Worm (Caenorhabditis elegans) whole organism, mixed stage, embryonic: ENCODE data around the gene acy-2.

Experiments
- bed-3 ChIP-seq: fragments of 200-800 bp; sonication (Bioruptor generic); optimal IDR thresholded peaks from 3 replicates; lab custom pipeline; 2018; ENCODE audit warnings: mild to moderate bottlenecking, missing genetic modification characterization, moderate library complexity, missing compliant biosample characterization
- ceh-43 ChIP-seq: fragments of 200-800 bp; sonication (Bioruptor generic); optimal IDR thresholded peaks from 2 replicates; lab custom pipeline; 2018; ENCODE audit warnings: mild to moderate bottlenecking, missing genetic modification characterization, moderate library complexity, missing compliant biosample characterization
- ces-1 ChIP-seq: fragments of 150-350 bp; optimal IDR thresholded peaks from 2 replicates; lab custom pipeline; 2014; ENCODE audit warnings: missing biosample characterization, missing genetic modification reagents, missing genetic modification characterization
- elt-3 ChIP-seq: fragments of 150-350 bp; optimal IDR thresholded peaks from 2 replicates; lab custom pipeline; 2014; ENCODE audit warnings: missing biosample characterization, missing genetic modification characterization
- mab-5 ChIP-seq: fragments of 150-350 bp; optimal IDR thresholded peaks from 2 replicates; lab custom pipeline; 2014; ENCODE audit warnings: missing biosample characterization, missing genetic modification characterization
- nhr-12 ChIP-seq: fragments of 150-350 bp; optimal IDR thresholded peaks from 2 replicates; lab custom pipeline; 2014; ENCODE audit warnings: missing biosample characterization, missing genetic modification characterization
- nhr-76 ChIP-seq: sonication (generic microtip); optimal IDR thresholded peaks from 2 replicates; lab custom pipeline; 2017; ENCODE audit warnings: missing biosample characterization, missing genetic modification characterization
- pha-4 ChIP-seq: fragments of 150-350 bp; optimal IDR thresholded peaks from 2 replicates; lab custom pipeline; 2018; ENCODE audit warnings: missing biosample characterization, missing genetic modification reagents, missing genetic modification characterization
- sem-2 ChIP-seq: fragments of 200-800 bp; sonication (Bioruptor generic); optimal IDR thresholded peaks from 2 replicates; lab custom pipeline; 2018; ENCODE audit warnings: mild to moderate bottlenecking, missing genetic modification characterization, missing compliant biosample characterization
- unc-62 ChIP-seq: fragments of 150-350 bp; optimal IDR thresholded peaks from 2 replicates; lab custom pipeline; 2014; ENCODE audit warnings: missing biosample characterization, missing genetic modification reagents, missing genetic modification characterization

- no peak for TF ChIP-seq ces-1 (GFP tag; lab: Kevin White, UChicago)
- TF ChIP-seq pha-4 (tag; lab: Kevin White, UChicago) = no peak
- TF ChIP-seq ceh-43 (GFP tag; lab: Kevin White, UChicago) = no peak
- no peak for TF ChIP-seq elt-3 (tag; lab: Kevin White, UChicago)
- no peak for TF ChIP-seq bed-3 (GFP tag; lab: Kevin White, UChicago)
- TF ChIP-seq nhr-12 (tag; lab: Kevin White, UChicago) = no peak
- TF ChIP-seq mab-5 (tag; lab: Kevin White, UChicago) = no peak
- no peak for TF ChIP-seq sem-2
- no peak for TF ChIP-seq unc-62
- TF ChIP-seq nhr-76 (tag; lab: Kevin White, UChicago) = no peak
These were observed 27.5 kb downstream of the acy-2 start, which contains the start of gene fos-1 for ce11 chrV:6003301-6003700.
